Worm (Caenorhabditis elegans) whole organism, L4 larva: ENCODE results near the gene pqn-15.
"Not testable (repeated sequence)": the region's sequence is repeated elsewhere in the genome, so short reads cannot be mapped to it uniquely, and the experiment has no call there.

ENCODE experiments used
- F26F4.8 ChIP-seq: fragments of 200-800 bp; sonication (Bioruptor generic); conservative IDR thresholded peaks from 2 replicates; pipeline ENCODE4 v1.3.6; 2022; ENCODE audit warnings: missing genetic modification characterization, missing compliant biosample characterization
- aha-1 ChIP-seq: fragments of 150-350 bp; peaks from one replicate; lab custom pipeline; 2014; ENCODE audit warnings: missing biosample characterization, missing genetic modification characterization
- aly-2 ChIP-seq: sonication (generic microtip); optimal IDR thresholded peaks from 2 replicates; lab custom pipeline; 2018; ENCODE audit warnings: missing biosample characterization, missing genetic modification characterization
- attf-4 ChIP-seq: sonication (generic microtip); optimal IDR thresholded peaks from 3 replicates; lab custom pipeline; 2017; ENCODE audit warnings: missing biosample characterization, missing genetic modification characterization
- cey-2 ChIP-seq: sonication (generic microtip); optimal IDR thresholded peaks from 3 replicates; lab custom pipeline; 2017; ENCODE audit warnings: missing genetic modification characterization, mild to moderate bottlenecking, missing compliant biosample characterization, antibody characterized with exemption, borderline replicate concordance; ENCODE audit not compliant: insufficient read depth
- daf-16 ChIP-seq, 3 experiments: sonication (generic microtip); optimal IDR thresholded peaks; 2 replicates each; lab custom pipeline; 2016 to 2017; ENCODE audit warnings: missing genetic modification characterization in 3 of 3, missing genetic modification reagents in 3 of 3, mild to moderate bottlenecking in 2 of 3, missing compliant biosample characterization in 2 of 3, missing biosample characterization in 1 of 3, moderate library complexity in 1 of 3
- daf-19 ChIP-seq: fragments of 200-800 bp; sonication (Bioruptor generic); conservative IDR thresholded peaks from 2 replicates; pipeline ENCODE4 v1.3.6; 2022; ENCODE audit warnings: missing genetic modification characterization, missing compliant biosample characterization
- dmd-9 ChIP-seq: fragments of 200-800 bp; sonication (Bioruptor generic); IDR thresholded peaks from 2 replicates; pipeline ENCODE4 v1.3.6; 2022; ENCODE audit warnings: missing genetic modification reagents, missing genetic modification characterization, missing compliant biosample characterization
- duxl-1 ChIP-seq: sonication (generic microtip); optimal IDR thresholded peaks from 2 replicates; lab custom pipeline; 2016; ENCODE audit warnings: mild to moderate bottlenecking, missing genetic modification characterization, moderate library complexity, missing compliant biosample characterization; ENCODE audit not compliant: poor library complexity
- egl-43 ChIP-seq: fragments of 200-800 bp; sonication (Bioruptor generic); IDR thresholded peaks from 2 replicates; pipeline ENCODE4 v1.3.6; 2022; ENCODE audit warnings: missing genetic modification reagents, missing genetic modification characterization, missing compliant biosample characterization
- fkh-10 ChIP-seq: fragments of 150-350 bp; optimal IDR thresholded peaks from 2 replicates; lab custom pipeline; 2014; ENCODE audit warnings: missing biosample characterization, missing genetic modification reagents, missing genetic modification characterization
- hif-1 ChIP-seq, 2 experiments: sonication (generic microtip); optimal IDR thresholded peaks; 2 replicates each; lab custom pipeline; 2016 to 2017; ENCODE audit warnings: missing compliant biosample characterization in 2 of 2, missing genetic modification characterization in 2 of 2, missing genetic modification reagents in 2 of 2, missing genotype in 2 of 2, mild to moderate bottlenecking in 1 of 2
- lim-7 ChIP-seq: fragments of 200-800 bp; sonication (Bioruptor generic); IDR thresholded peaks from 2 replicates; pipeline ENCODE4 v1.3.6; 2022; ENCODE audit warnings: missing genetic modification characterization, missing compliant biosample characterization
- lin-1 ChIP-seq: fragments of 200-800 bp; sonication (Bioruptor generic); IDR thresholded peaks from 2 replicates; pipeline ENCODE4 v1.3.6; 2022; ENCODE audit warnings: missing genetic modification reagents, missing genetic modification characterization, missing compliant biosample characterization
- lin-39 ChIP-seq: fragments of 150-350 bp; optimal IDR thresholded peaks from 2 replicates; lab custom pipeline; 2014; ENCODE audit warnings: missing biosample characterization, missing genetic modification reagents, missing genetic modification characterization
- lir-3 ChIP-seq: sonication (generic microtip); optimal IDR thresholded peaks from 2 replicates; lab custom pipeline; 2016; ENCODE audit warnings: mild to moderate bottlenecking, missing genetic modification characterization, missing compliant biosample characterization
- madf-5 ChIP-seq, 2 experiments: fragments of 200-800 bp; sonication (Bioruptor generic); IDR thresholded peaks; 2 replicates each; pipeline ENCODE4 v1.3.6; 2022; ENCODE audit warnings: missing compliant biosample characterization in 2 of 2, missing genetic modification characterization in 2 of 2
- mdl-1 ChIP-seq, 2 experiments: fragments of 150-350 bp in 1 of 2; sonication (generic microtip) in 1 of 2; optimal IDR thresholded peaks; 2 replicates each; lab custom pipeline; 2014 to 2017; ENCODE audit warnings: missing biosample characterization in 2 of 2, missing genetic modification characterization in 2 of 2
- nhr-28 ChIP-seq: fragments of 150-350 bp; optimal IDR thresholded peaks from 2 replicates; lab custom pipeline; 2014; ENCODE audit warnings: missing biosample characterization, missing genetic modification characterization
- nhr-42 ChIP-seq: fragments of 200-800 bp; sonication (Bioruptor generic); IDR thresholded peaks from 2 replicates; pipeline ENCODE4 v1.3.6; 2022; ENCODE audit warnings: missing genetic modification characterization, missing compliant biosample characterization
- nhr-48 ChIP-seq: sonication (generic microtip); optimal IDR thresholded peaks from 2 replicates; lab custom pipeline; 2016; ENCODE audit warnings: mild to moderate bottlenecking, missing genetic modification characterization, missing compliant biosample characterization
- nhr-76 ChIP-seq: fragments of 150-350 bp; optimal IDR thresholded peaks from 2 replicates; lab custom pipeline; 2014; ENCODE audit warnings: missing biosample characterization, missing genetic modification characterization
- skn-1 ChIP-seq: fragments of 150-350 bp; optimal IDR thresholded peaks from 2 replicates; lab custom pipeline; 2014; ENCODE audit warnings: missing biosample characterization, missing genetic modification characterization
- tag-97 ChIP-seq: fragments of 200-800 bp; sonication (Bioruptor generic); IDR thresholded peaks from 2 replicates; pipeline ENCODE4 v1.3.6; 2022; ENCODE audit warnings: missing genetic modification characterization, missing compliant biosample characterization
- tra-1 ChIP-seq: fragments of 200-800 bp; sonication (Bioruptor generic); IDR thresholded peaks from 2 replicates; pipeline ENCODE4 v1.3.6; 2022; ENCODE audit warnings: missing genetic modification reagents, missing genetic modification characterization, missing compliant biosample characterization
- unc-62 ChIP-seq, 3 experiments: fragments of 150-350 bp in 1 of 3; sonication (generic microtip); optimal IDR thresholded peaks in 2 of 3; peaks in 1 of 3; 1 replicate in 1 of 3; 2 replicates in 2 of 3; lab custom pipeline; 2014 to 2017; ENCODE audit warnings: missing biosample characterization in 3 of 3, missing genetic modification characterization in 3 of 3, missing genetic modification reagents in 3 of 3, missing genotype in 1 of 3
- zag-1 ChIP-seq: fragments of 150-350 bp; optimal IDR thresholded peaks from 2 replicates; lab custom pipeline; 2014; ENCODE audit warnings: missing biosample characterization, missing genetic modification characterization
- zfp-3 ChIP-seq: fragments of 200-800 bp; sonication (Bioruptor generic); conservative IDR thresholded peaks from 2 replicates; pipeline ENCODE4 v1.3.6; 2022; ENCODE audit warnings: missing genetic modification reagents, missing genetic modification characterization, missing compliant biosample characterization
- ztf-11 ChIP-seq: fragments of 150-350 bp; optimal IDR thresholded peaks from 2 replicates; lab custom pipeline; 2014; ENCODE audit warnings: missing biosample characterization, missing genetic modification characterization
- ztf-7 ChIP-seq: fragments of 150-350 bp; optimal IDR thresholded peaks from 2 replicates; lab custom pipeline; 2014; ENCODE audit warnings: missing biosample characterization, missing genetic modification characterization

The pqn-15 gene

DNA sequence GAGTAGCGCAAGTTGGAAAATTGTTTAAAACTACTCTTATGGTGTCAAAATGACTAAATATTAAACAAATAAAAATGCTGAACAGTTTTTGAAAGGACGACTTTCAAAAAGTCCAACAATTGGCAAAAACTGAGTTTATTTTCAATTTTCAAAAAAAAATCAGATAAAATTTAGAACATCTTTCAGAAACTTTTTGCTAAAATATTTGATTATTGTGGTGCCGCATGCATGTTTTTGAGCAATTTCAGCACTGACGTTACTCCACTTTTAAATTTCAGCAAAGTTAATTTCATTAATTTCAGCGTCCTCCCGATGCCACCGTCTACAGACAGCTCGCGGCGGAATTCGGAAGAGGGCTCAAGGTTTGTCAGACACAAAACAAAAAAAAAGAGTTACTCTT lies 32.6 kb upstream of the pqn-15 start, which contains the start of gene cst-1:
Gene cst-1 (plus strand): TSS at position 301 of the 400 bp plus-strand sequence.
- TF ChIP-seq tra-1 (GFP tag; lab: Robert Waterston, UW); ztf-7 (tag; lab: Kevin White, UChicago); unc-62 (GFP tag; optimal IDR thresholded peaks at IDR 0.05 in 1 of 2; lab: Kevin White, UChicago); unc-62 (tag; optimal IDR thresholded peaks at IDR 0.05; lab: Kevin White, UChicago): not testable (repeated sequence)

- not testable (repeated sequence) for TF ChIP-seq nhr-42; daf-16 (GFP tag; optimal IDR thresholded peaks at IDR 0.05; lab: Kevin White, UChicago); daf-16 (tag; optimal IDR thresholded peaks at IDR 0.05; lab: Kevin White, UChicago); nhr-76 (tag; lab: Kevin White, UChicago)
Measured at ce11 chrX:4335950-4336349, 29.2 kb upstream of the pqn-15 start, which contains the start of gene cst-2. TSS of gene cst-2 (minus strand) at chrX:4336050.

DNA sequence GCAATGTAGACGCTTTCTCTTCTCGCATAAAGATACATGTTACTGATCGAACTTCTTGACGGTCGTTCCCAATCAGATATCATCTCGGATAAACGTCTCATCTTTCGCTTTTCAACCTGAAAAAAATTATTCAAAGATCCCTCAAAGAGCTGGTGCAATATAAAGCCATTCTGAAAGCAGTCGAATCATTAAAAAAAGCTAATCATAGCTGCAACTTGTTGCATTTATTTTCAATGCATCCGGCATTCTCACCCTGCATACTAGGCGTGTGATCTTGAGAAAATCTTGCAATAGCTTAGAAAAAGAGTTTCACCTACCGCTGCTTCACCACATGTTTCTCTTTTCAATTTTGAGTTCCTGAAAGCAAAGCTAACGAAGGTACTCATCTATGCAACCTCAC lies 25.5 kb upstream of the pqn-15 start, which contains the start of gene C24A8.6:
Gene C24A8.6 (minus strand): TSS at position 101 of the 400 bp plus-strand sequence.
- not testable (repeated sequence) for TF ChIP-seq hif-1 (tag; optimal IDR thresholded peaks at IDR 0.05; lab: Kevin White, UChicago); zag-1 (tag; lab: Kevin White, UChicago); tag-97 (GFP tag; lab: Robert Waterston, UW)
- TF ChIP-seq, all 104 proteins: peak for 0; not testable (repeated sequence) for 104

- TF ChIP-seq ztf-11 (no peak), zfp-3 (GFP tag; lab: Robert Waterston, UW) (no peak), daf-19 (GFP tag; lab: Robert Waterston, UW) (no peak), mdl-1 (tag; optimal IDR thresholded peaks at IDR 0.05; lab: Kevin White, UChicago) (no peak)
- TF ChIP-seq, all 104 proteins: peak for 0
Measured at ce11 chrX:4328816-4329215, 22.1 kb upstream of the pqn-15 start, which contains the start of gene C24A8.5. TSS of gene C24A8.5 (minus strand) at chrX:4328916.

DNA sequence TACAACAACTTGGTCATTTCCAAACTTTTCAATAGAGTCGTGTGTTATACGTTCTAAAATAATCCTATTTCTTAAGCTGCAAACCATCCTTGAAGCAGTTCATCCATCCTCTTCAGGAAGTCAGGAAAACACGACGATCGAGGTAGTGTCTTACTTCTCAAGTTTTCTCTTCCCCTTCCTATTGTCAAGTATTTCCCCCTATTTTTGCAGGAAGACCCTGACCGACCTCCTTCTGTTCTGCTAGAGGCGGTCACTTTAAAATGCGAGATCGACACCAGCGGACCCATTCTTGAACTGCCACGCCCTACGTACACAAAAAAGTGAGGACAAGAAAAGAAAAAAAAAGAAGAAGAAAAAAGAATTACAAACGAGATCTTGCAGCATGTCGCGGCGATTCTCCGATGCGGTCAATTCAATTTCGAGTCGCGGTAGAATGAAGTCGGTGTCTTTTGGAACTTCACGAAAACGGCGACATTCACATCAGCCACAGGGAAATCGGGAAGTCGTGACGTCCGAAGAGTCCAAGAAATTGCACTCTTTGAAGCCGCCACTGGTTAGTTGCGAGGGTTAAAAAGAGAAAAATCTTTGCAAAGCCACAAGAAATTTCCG lies 16.2 kb upstream of the pqn-15 start:
- TF ChIP-seq fkh-10 (GFP tag; lab: Kevin White, UChicago): peak; percentile 51
- peak in 1 of 2 experiments; percentile 78 for TF ChIP-seq unc-62 (GFP tag; optimal IDR thresholded peaks at IDR 0.05 in 1 of 2; lab: Kevin White, UChicago)
- TF ChIP-seq unc-62 (tag; optimal IDR thresholded peaks at IDR 0.05; lab: Kevin White, UChicago): no peak
- TF ChIP-seq tag-97 (GFP tag; lab: Robert Waterston, UW): no peak
- peak; percentile 17 for TF ChIP-seq aha-1 (tag; lab: Kevin White, UChicago)

DNA sequence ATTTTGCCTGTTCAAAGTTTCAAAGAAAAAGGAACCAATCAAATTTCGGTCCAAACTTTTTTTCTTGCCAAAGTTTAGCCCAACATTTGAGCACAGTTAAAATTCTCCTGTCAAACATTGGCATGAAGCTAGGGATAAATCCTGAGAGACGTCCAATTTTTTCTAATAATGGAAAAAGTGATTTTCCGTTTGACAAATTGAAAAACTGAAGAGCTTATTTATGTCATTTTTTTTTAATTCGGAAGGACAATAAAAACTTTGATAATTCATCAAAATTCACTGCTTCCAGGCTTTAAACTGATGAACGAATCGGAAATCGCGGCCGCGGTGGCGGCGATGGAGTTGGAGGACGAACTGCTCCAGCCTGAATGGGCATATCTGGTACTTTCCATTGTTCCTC lies 13.8 kb upstream of the pqn-15 start, which contains the start of gene dop-6:
Gene dop-6 (plus strand): TSS at position 301 of the 400 bp plus-strand sequence.
- TF ChIP-seq nhr-42 (no peak), F26F4.8 (GFP tag; lab: Robert Waterston, UW) (no peak), skn-1 (tag; lab: Kevin White, UChicago) (no peak), ztf-11 (no peak), egl-43 (GFP tag; lab: Robert Waterston, UW) (no peak), madf-5 (GFP tag; IDR thresholded peaks at IDR 0.05; lab: Robert Waterston, UW) (no peak), duxl-1 (tag; lab: Kevin White, UChicago) (no peak), nhr-28 (tag; lab: Kevin White, UChicago) (no peak), aly-2 (no peak), dmd-9 (GFP tag; lab: Robert Waterston, UW) (no peak), nhr-48 (tag; lab: Kevin White, UChicago) (no peak), lin-39 (tag; lab: Kevin White, UChicago) (no peak), attf-4 (tag; lab: Kevin White, UChicago) (no peak), lim-7 (GFP tag; lab: Robert Waterston, UW) (no peak), cey-2 (tag; lab: Kevin White, UChicago) (no peak), lin-1 (no peak), lir-3 (no peak)
